Worm (Caenorhabditis elegans): Measurements from ENCODE around the gene E02C12.10.

E02C12.10 gene

ce11 chrV:9329245-9329979 lies 48.8 kb downstream of the E02C12.10 start:
- TF ChIP-seq ceh-83 (GFP tag; optimal IDR thresholded peaks at IDR 0.05) (no peak), mab-5 (tag; optimal IDR thresholded peaks at IDR 0.05) (no peak), M03D4.4 (tag; optimal IDR thresholded peaks at IDR 0.05) (no peak), ces-1 (GFP tag; optimal IDR thresholded peaks at IDR 0.05) (no peak), ceh-39 (tag; optimal IDR thresholded peaks at IDR 0.05) (no peak), ham-2 (GFP tag; optimal IDR thresholded peaks at IDR 0.05) (no peak), lsy-2 (tag; optimal IDR thresholded peaks at IDR 0.05) (no peak), nhr-28 (tag; optimal IDR thresholded peaks at IDR 0.05) (no peak), mep-1 (tag; optimal IDR thresholded peaks at IDR 0.05) (no peak), drap-1 (GFP tag; optimal IDR thresholded peaks at IDR 0.05) (no peak), lin-13 (tag; optimal IDR thresholded peaks at IDR 0.05) (no peak), sem-2 (GFP tag; optimal IDR thresholded peaks at IDR 0.05) (no peak), tbx-8 (GFP tag; optimal IDR thresholded peaks at IDR 0.05) (no peak), mls-2 (tag; optimal IDR thresholded peaks at IDR 0.05) (no peak), unc-39 (tag; optimal IDR thresholded peaks at IDR 0.05) (no peak), zip-8 (tag; optimal IDR thresholded peaks at IDR 0.05) (no peak), lin-32 (GFP tag; optimal IDR thresholded peaks at IDR 0.05) (no peak), ztf-11 (tag; optimal IDR thresholded peaks at IDR 0.05) (no peak), unc-62 (GFP tag; optimal IDR thresholded peaks at IDR 0.05) (no peak), flh-1 (GFP tag; optimal IDR thresholded peaks at IDR 0.05) (no peak)

- TF ChIP-seq blmp-1 (tag; optimal IDR thresholded peaks at IDR 0.05) (no peak), M03D4.4 (tag; optimal IDR thresholded peaks at IDR 0.05) (no peak), hlh-1 (tag; optimal IDR thresholded peaks at IDR 0.05) (no peak), ces-1 (GFP tag; optimal IDR thresholded peaks at IDR 0.05) (no peak), unc-120 (tag; optimal IDR thresholded peaks at IDR 0.05; ENCODE audit: poor library complexity, severe bottlenecking) (no peak), ceh-39 (tag; optimal IDR thresholded peaks at IDR 0.05) (no peak)
Observed at ce11 chrV:9328670-9329069, 49.5 kb downstream of the E02C12.10 start, which contains the start of gene K07B1.4. K07B1.4 (plus strand) TSS chrV:9328970.

ce11 chrV:9327691-9328090 lies 50.5 kb downstream of the E02C12.10 start:
- TF ChIP-seq elt-1 (tag; optimal IDR thresholded peaks at IDR 0.05; ENCODE audit: borderline replicate concordance, insufficient read depth) (no peak), hlh-1 (tag; optimal IDR thresholded peaks at IDR 0.05) (no peak), blmp-1 (tag; optimal IDR thresholded peaks at IDR 0.05) (no peak), nhr-28 (tag; optimal IDR thresholded peaks at IDR 0.05) (no peak), mls-2 (tag; optimal IDR thresholded peaks at IDR 0.05) (no peak), ham-2 (GFP tag; optimal IDR thresholded peaks at IDR 0.05) (no peak), ceh-43 (GFP tag; optimal IDR thresholded peaks at IDR 0.05) (no peak), ceh-39 (tag; optimal IDR thresholded peaks at IDR 0.05) (no peak), drap-1 (GFP tag; optimal IDR thresholded peaks at IDR 0.05) (no peak), elt-3 (tag; optimal IDR thresholded peaks at IDR 0.05) (no peak), M03D4.4 (tag; optimal IDR thresholded peaks at IDR 0.05) (no peak), unc-39 (tag; optimal IDR thresholded peaks at IDR 0.05) (no peak), ces-1 (GFP tag; optimal IDR thresholded peaks at IDR 0.05) (no peak), nhr-2 (tag; optimal IDR thresholded peaks at IDR 0.05) (no peak), nhr-76 (tag; optimal IDR thresholded peaks at IDR 0.05) (no peak)

ce11 chrV:9326903-9327302 lies 51.3 kb downstream of the E02C12.10 start:
- TF ChIP-seq ceh-83 (GFP tag; optimal IDR thresholded peaks at IDR 0.05) (no peak), hlh-1 (tag; optimal IDR thresholded peaks at IDR 0.05) (no peak), ceh-43 (GFP tag; optimal IDR thresholded peaks at IDR 0.05) (no peak), unc-120 (tag; optimal IDR thresholded peaks at IDR 0.05; ENCODE audit: poor library complexity, severe bottlenecking) (no peak), M03D4.4 (tag; optimal IDR thresholded peaks at IDR 0.05) (no peak), cnd-1 (tag; optimal IDR thresholded peaks at IDR 0.05) (no peak), sem-2 (GFP tag; optimal IDR thresholded peaks at IDR 0.05) (no peak), mep-1 (tag; optimal IDR thresholded peaks at IDR 0.05) (no peak), drap-1 (GFP tag; optimal IDR thresholded peaks at IDR 0.05) (no peak), sptf-1 (tag; optimal IDR thresholded peaks at IDR 0.05) (no peak), unc-39 (tag; optimal IDR thresholded peaks at IDR 0.05) (no peak), pha-4 (tag; optimal IDR thresholded peaks at IDR 0.05) (no peak), elt-1 (tag; optimal IDR thresholded peaks at IDR 0.05; ENCODE audit: borderline replicate concordance, insufficient read depth) (no peak), nhr-76 (tag; optimal IDR thresholded peaks at IDR 0.05) (no peak), nhr-237 (tag; optimal IDR thresholded peaks at IDR 0.05) (no peak), bed-3 (GFP tag; optimal IDR thresholded peaks at IDR 0.05) (no peak), mls-2 (tag; optimal IDR thresholded peaks at IDR 0.05) (no peak), elt-3 (tag; optimal IDR thresholded peaks at IDR 0.05) (no peak), snpc-4 (tag; optimal IDR thresholded peaks at IDR 0.05) (no peak), nhr-12 (tag; optimal IDR thresholded peaks at IDR 0.05) (no peak)

Measured in whole organism, mixed stage, embryonic.